Worm (Caenorhabditis elegans): ENCODE results near the gene his-31.

The his-31 gene

DNA sequence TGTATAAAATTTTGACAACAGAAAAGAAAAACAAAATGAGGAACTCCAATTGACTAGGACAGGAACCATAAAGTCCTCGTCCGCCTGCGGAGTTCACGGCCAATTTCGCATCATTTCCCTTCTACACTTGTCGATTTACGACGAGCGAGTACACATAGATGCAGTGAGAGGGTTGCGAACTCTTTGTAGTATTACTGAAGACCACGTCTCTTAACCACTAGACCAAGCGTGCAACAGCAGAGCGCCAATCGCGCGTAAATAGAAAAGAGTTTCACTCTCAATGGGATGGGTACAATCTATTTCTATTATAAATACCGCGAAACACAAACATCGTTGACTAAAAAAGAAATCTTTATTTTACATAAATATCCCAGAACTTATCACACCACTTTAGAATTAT lies 41.6 kb upstream of the his-31 start (continued):
- peak; percentile 66 for TF ChIP-seq fax-1 (tag; optimal IDR thresholded peaks at IDR 0.05)
- peak; percentile 87 for TF ChIP-seq C38D4.7 (GFP tag; optimal IDR thresholded peaks at IDR 0.05)
- no peak for TF ChIP-seq nhr-11 (tag; optimal IDR thresholded peaks at IDR 0.05)
- peak; percentile 77 for TF ChIP-seq eyg-1 (tag; optimal IDR thresholded peaks at IDR 0.05)
- TF ChIP-seq ets-4 (tag; optimal IDR thresholded peaks at IDR 0.05) = peak; percentile 34
- TF ChIP-seq ceh-30 (tag; optimal IDR thresholded peaks at IDR 0.05) = peak; percentile 53
- peak; percentile 69 for TF ChIP-seq C08G9.2 (tag; optimal IDR thresholded peaks at IDR 0.05)
- peak; percentile 16 for TF ChIP-seq pqm-1 (tag; optimal IDR thresholded peaks at IDR 0.05)
- TF ChIP-seq pros-1 (tag; optimal IDR thresholded peaks at IDR 0.05) = peak; percentile 49
- peak; percentile 89 for TF ChIP-seq syd-9 (tag; optimal IDR thresholded peaks at IDR 0.05)
- peak; percentile 81 for TF ChIP-seq gmeb-2 (tag; optimal IDR thresholded peaks at IDR 0.05)
- peak; percentile 66 for TF ChIP-seq hlh-8 (tag; optimal IDR thresholded peaks at IDR 0.05)
- peak; percentile 82 for TF ChIP-seq nhr-232 (tag; optimal IDR thresholded peaks at IDR 0.05)
- TF ChIP-seq hlh-13 (GFP tag; optimal IDR thresholded peaks at IDR 0.05) = peak; percentile 83
- TF ChIP-seq K02D7.2 (tag; optimal IDR thresholded peaks at IDR 0.05) = peak; percentile 51
- peak; percentile 89 for TF ChIP-seq hlh-6 (tag; optimal IDR thresholded peaks at IDR 0.05)
- peak; percentile 86 for TF ChIP-seq pha-2 (tag; optimal IDR thresholded peaks at IDR 0.05)
- TF ChIP-seq lin-11 (tag; optimal IDR thresholded peaks at IDR 0.05) = peak; percentile 84
- peak; percentile 61 for TF ChIP-seq unc-42 (tag; optimal IDR thresholded peaks at IDR 0.05)
- TF ChIP-seq hlh-15 (tag; optimal IDR thresholded peaks at IDR 0.05) = peak; percentile 67
- peak; percentile 87 for TF ChIP-seq ceh-6 (GFP tag; optimal IDR thresholded peaks at IDR 0.05)
- peak; percentile 50 for TF ChIP-seq rnt-1 (tag; optimal IDR thresholded peaks at IDR 0.05)
- TF ChIP-seq ceh-48 (tag; optimal IDR thresholded peaks at IDR 0.05) = peak; percentile 77
- peak; percentile 64 for TF ChIP-seq F13H6.1 (tag; optimal IDR thresholded peaks at IDR 0.05)
- peak; percentile 78 for TF ChIP-seq sox-4 (tag; optimal IDR thresholded peaks at IDR 0.05)
- peak; percentile 94 for TF ChIP-seq elt-2 (tag; optimal IDR thresholded peaks at IDR 0.05)

DNA sequence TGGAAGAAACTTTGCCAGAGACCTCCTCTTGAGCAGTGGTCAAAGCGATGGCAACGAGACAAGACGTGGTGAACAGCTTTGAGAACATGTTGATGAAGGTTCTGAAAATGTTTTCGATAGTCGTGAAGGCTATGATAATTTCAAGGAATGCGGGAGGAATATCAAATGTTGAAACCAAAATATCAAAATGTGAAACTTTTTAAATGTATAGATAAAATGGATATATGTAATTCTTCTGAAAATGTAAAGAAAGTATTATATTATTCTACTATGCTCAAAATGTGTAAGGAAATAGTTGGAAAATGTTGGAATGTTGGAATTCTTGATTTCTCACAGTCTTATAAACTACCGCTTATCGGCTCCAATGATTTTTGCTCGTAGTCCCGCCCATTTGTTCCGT lies 35.4 kb upstream of the his-31 start, which contains the start of gene D2096.6:
Gene D2096.6 (minus strand): TSS at position 101 of the 400 bp plus-strand sequence.
- no peak for TF ChIP-seq elt-2 (tag; optimal IDR thresholded peaks at IDR 0.05)
- no peak for TF ChIP-seq ceh-9 (tag; optimal IDR thresholded peaks at IDR 0.05)
- TF ChIP-seq Y22D7AL.16 (tag; optimal IDR thresholded peaks at IDR 0.05) = no peak
- no peak for TF ChIP-seq hlh-15 (tag; optimal IDR thresholded peaks at IDR 0.05)
- no peak for TF ChIP-seq nfya-1 (tag; optimal IDR thresholded peaks at IDR 0.05)
- TF ChIP-seq ceh-6 (GFP tag; optimal IDR thresholded peaks at IDR 0.05) = no peak
- TF ChIP-seq F13H6.1 (tag; optimal IDR thresholded peaks at IDR 0.05) = no peak
- no peak for TF ChIP-seq lin-11 (tag; optimal IDR thresholded peaks at IDR 0.05)
- no peak for TF ChIP-seq ceh-14 (tag; optimal IDR thresholded peaks at IDR 0.05)
- no peak for TF ChIP-seq syd-9 (tag; optimal IDR thresholded peaks at IDR 0.05)
- TF ChIP-seq ref-2 (tag; optimal IDR thresholded peaks at IDR 0.05) = no peak
- no peak for TF ChIP-seq ceh-18 (tag; optimal IDR thresholded peaks at IDR 0.05)
- TF ChIP-seq eyg-1 (tag; optimal IDR thresholded peaks at IDR 0.05) = no peak
- TF ChIP-seq dve-1 (tag; optimal IDR thresholded peaks at IDR 0.05) = no peak
- no peak for TF ChIP-seq fax-1 (tag; optimal IDR thresholded peaks at IDR 0.05)

DNA sequence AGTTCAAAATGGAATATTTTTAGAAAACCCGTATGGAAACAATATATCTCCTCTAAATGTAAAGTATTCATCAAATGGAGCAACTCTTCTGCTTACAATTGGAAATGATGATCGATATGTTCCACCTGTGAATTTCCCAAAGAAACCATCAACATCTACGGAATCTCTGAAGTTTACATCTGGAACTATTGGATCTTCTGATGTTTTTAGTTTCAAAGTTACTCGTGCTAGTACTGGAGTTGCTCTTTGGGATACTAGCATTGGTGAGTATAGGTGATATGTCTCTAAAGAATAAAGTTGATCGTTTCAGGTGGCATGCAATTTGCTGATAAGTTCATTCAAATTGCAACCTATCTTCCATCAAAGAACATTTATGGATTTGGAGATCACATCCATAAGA lies 34.1 kb upstream of the his-31 start:
- TF ChIP-seq ceh-18 (tag; optimal IDR thresholded peaks at IDR 0.05) (no peak), tbx-7 (tag; optimal IDR thresholded peaks at IDR 0.05) (no peak), T23F11.4 (GFP tag; optimal IDR thresholded peaks at IDR 0.05) (no peak), hlh-13 (GFP tag; optimal IDR thresholded peaks at IDR 0.05) (no peak), ceh-22 (tag; optimal IDR thresholded peaks at IDR 0.05) (no peak), che-1 (tag; optimal IDR thresholded peaks at IDR 0.05) (no peak), lim-6 (tag; optimal IDR thresholded peaks at IDR 0.05) (no peak), madf-2 (tag; optimal IDR thresholded peaks at IDR 0.05) (no peak), ama-1 (optimal IDR thresholded peaks at IDR 0.05) (no peak), nhr-232 (tag; optimal IDR thresholded peaks at IDR 0.05) (no peak), sox-2 (GFP tag; IDR thresholded peaks at IDR 0.05) (no peak), Y22D7AL.16 (tag; optimal IDR thresholded peaks at IDR 0.05) (no peak), npax-4 (tag; optimal IDR thresholded peaks at IDR 0.05) (no peak), C08G9.2 (tag; optimal IDR thresholded peaks at IDR 0.05) (no peak), hlh-15 (tag; optimal IDR thresholded peaks at IDR 0.05) (no peak), eyg-1 (tag; optimal IDR thresholded peaks at IDR 0.05) (no peak), nhr-11 (tag; optimal IDR thresholded peaks at IDR 0.05) (no peak), unc-86 (tag; optimal IDR thresholded peaks at IDR 0.05) (no peak), ceh-31 (tag; optimal IDR thresholded peaks at IDR 0.05) (no peak)

Data from whole organism, late embryonic.